Worm (Caenorhabditis elegans) whole organism, L4/young adult: Measurements from ENCODE around the gene K05F1.14.
"Not testable (repeated sequence)": the region's sequence is repeated elsewhere in the genome, so short reads cannot be mapped to it uniquely, and the experiment has no call there.

ENCODE experiments used
- W03F9.2 ChIP-seq: fragments of 150-350 bp; optimal IDR thresholded peaks from 2 replicates; lab custom pipeline; 2014; ENCODE audit warnings: missing biosample characterization, missing genetic modification characterization
- dao-5 ChIP-seq: sonication (generic microtip); optimal IDR thresholded peaks from 2 replicates; lab custom pipeline; 2016; ENCODE audit warnings: missing genotype, missing genetic modification characterization, moderate library complexity, missing compliant biosample characterization
- him-1 ChIP-seq: sonication (generic microtip); optimal IDR thresholded peaks from 2 replicates; lab custom pipeline; 2016; ENCODE audit warnings: missing genotype, missing genetic modification reagents, missing genetic modification characterization, missing compliant biosample characterization

K05F1.14 gene

DNA sequence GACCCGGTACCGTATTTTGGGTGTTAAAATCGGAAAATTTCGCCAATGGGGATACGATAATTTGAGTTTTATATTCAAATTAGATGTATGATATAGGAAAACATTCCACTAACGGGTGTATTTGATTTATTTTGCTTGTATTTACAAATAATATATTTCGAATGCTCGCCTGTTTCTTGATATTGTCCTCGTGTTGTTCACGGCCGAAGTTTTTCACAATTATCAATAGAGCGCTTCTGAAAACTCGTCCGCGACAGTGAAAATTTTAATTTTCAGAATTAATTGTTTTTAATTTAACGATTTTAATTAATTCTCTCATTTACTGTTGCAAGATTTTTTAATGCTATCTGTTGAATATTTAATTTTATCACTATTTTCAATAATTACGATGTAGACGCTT lies 27.3 kb upstream of the K05F1.14 start:
- TF ChIP-seq W03F9.2 = peak; percentile 61
- no peak for TF ChIP-seq dao-5 (tag; lab: Kevin White, UChicago)
- TF ChIP-seq him-1 = no peak

DNA sequence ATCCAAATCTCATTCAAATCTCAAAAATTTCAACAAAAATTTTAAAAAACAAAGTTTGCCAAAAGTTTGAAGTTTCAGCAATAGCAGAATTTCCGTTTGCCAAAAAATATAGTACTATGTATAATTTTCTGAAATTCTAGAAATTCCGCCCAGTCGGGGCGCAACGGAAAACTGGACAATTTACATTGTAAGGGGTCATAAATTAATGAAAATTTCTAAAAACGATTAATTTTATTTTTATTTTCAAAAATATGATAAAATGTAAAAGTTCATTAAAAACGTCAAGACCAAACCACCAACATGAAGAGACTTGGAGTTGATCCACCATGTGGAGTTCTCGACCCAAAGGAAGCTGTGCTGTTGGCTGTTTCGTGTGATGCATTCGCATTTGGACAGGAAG lies 25.9 kb upstream of the K05F1.14 start, which contains the start of gene ZK1248.4:
Gene ZK1248.4 (plus strand): TSS at position 301 of the 400 bp plus-strand sequence.
- TF ChIP-seq W03F9.2 (no peak), him-1 (no peak), dao-5 (tag; lab: Kevin White, UChicago) (no peak)

DNA sequence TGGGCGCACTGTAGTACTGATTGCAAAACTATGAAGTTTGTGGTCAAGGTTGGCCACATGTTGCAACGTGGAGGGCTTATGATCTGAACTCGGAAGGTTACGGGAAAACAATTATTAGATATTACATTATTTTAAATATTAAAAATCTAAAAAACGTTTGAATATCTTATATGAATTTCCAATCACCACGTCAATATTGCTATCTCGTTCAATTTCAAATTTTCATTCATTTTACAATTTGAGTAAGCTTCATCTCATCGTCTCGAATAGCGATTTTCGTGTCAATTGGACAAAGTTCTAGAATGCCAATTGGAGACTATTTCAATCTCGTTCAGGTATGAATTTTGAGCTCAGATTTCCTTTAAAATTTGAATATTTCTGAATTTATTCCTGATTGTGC lies 24.0 kb upstream of the K05F1.14 start, which contains the start of gene ZK1248.20:
Gene ZK1248.20 (plus strand): TSS at position 301 of the 400 bp plus-strand sequence.
- TF ChIP-seq him-1 (no peak), dao-5 (tag; lab: Kevin White, UChicago) (no peak), W03F9.2 (no peak)

DNA sequence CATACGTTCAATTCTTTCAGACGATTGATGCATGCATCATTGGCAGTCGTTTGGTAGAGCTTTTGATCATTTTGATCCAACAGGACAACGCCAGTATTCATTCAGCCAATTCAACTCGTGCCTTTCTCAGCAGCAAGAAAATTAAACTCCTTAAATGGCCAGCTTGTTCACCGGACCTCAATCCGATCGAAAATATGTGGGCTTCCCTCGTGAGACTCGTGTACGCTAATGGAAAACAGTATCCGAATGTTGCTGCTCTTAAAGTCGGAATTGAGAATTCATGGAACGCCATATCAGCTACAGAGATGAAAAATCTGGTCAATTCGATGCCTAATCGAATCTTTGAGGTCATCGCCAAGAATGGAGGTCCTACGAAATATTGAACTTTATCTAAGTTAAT lies 23.0 kb upstream of the K05F1.14 start, which contains the start of gene wago-5:
Gene wago-5 (minus strand): TSS at position 101 of the 400 bp plus-strand sequence.
- TF ChIP-seq him-1; W03F9.2; dao-5 (tag; lab: Kevin White, UChicago): not testable (repeated sequence)

DNA sequence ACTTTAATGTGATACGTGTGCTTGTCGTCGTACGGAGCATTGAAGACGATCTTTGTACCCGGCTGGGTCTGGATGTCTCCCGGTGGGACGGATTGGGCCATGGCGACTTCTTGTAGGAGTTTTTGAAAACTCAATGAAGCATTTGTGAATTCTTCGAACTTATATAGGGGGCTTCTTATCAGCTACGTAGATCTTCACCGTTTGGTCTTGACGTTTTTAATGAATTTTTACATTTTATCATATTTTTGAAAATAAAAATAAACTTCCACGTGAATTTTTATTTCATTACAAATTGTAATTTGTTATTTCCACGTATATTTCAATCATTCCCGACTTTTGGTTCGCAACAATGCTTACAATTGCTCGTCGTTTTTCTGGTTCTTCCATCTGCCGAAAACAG lies 17.8 kb upstream of the K05F1.14 start, which contains the start of the genes msp-64 and ZK1248.5:
Gene msp-64 (minus strand): TSS at position 101 of the 400 bp plus-strand sequence.
Gene ZK1248.5 (plus strand): TSS at position 285 of the 400 bp plus-strand sequence.
- TF ChIP-seq W03F9.2 (no peak), him-1 (no peak), dao-5 (tag; lab: Kevin White, UChicago) (no peak)

DNA sequence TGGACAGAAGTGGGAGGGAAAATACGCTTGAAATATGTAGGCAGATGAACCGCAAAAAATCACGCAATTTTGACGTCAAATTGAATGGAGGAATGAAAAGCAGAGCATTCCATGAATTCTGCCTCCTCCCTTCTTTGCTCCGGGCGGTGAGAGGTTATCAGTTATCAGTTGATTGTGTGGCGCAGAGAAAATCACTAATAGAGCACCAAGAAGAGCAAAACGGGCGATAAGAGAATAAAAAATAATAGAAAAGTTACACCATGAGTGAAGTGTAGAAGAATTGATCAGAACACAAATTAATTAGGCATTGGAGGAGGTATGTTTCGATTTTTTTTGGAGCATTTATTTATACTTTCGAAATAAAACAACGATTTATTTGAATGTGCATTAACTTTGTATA lies 14.2 kb upstream of the K05F1.14 start:
- TF ChIP-seq him-1 = no peak

DNA sequence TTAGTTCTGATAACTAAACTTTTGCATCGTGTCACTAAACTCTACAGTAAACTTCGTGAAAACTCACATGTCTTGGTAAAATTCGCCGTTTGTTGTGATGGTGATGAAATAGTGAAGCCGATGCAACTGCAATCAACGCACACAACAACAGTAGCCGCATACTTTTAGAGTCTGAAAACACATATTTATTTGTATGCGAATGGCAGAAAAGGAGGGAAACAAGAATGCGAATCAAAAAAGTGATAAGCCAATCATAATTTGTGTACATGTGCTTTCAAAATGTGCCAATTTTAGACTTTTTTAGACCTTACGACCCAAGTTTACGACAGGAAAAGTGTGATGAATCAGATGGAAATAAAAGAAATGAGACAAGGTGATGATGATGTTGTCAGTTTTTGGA lies 12.9 kb upstream of the K05F1.14 start, which contains the start of gene K05F1.10:
Gene K05F1.10 (minus strand): TSS at position 171 of the 400 bp plus-strand sequence.
- TF ChIP-seq dao-5 (tag; lab: Kevin White, UChicago) = no peak
- TF ChIP-seq W03F9.2 = no peak
- TF ChIP-seq him-1 = no peak

DNA sequence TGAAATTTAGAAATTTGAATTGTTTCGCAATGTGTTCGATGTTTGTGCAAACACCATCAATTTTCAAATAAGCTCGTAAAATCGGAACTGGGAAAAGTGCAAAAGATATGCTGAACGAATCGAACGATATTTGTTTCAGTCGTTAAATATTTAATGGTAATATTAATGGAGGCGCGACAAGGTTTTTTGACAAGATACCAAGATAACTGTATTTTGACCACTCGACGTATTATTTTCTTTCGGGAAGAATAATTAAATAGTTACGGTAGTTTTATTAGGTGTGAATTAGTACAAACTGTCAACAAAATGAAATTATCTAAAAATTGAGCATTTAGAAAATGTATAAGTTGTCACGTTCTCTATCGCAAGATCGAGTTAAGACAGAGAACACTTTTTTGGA lies 11.9 kb upstream of the K05F1.14 start:
- TF ChIP-seq dao-5 (tag; lab: Kevin White, UChicago) = no peak
- TF ChIP-seq him-1 = no peak
- no peak for TF ChIP-seq W03F9.2

DNA sequence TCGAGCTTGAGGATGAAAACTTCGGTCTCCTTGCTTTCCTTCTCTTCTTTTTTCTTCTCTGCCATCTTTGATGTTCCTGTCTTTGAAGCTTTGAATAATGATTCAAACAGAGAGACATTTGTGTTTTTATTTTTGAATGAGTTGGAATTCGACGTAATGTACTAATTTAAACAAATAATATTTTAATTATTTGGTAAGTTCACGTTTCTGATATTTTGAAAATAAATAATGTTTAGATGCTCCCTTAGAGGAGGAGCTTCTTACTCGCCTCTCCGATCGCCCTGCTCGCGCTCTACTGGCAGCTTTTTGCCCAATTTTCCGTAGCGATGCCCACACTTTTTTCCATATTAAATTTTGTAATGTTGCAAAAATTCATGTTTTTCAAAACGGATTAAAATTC lies 8.7 kb upstream of the K05F1.14 start, which contains the start of the genes K05F1.9 and K05F1.1:
Gene K05F1.9 (minus strand): TSS at position 101 of the 400 bp plus-strand sequence.
Gene K05F1.1 (plus strand): TSS at position 308 of the 400 bp plus-strand sequence.
- TF ChIP-seq him-1 = no peak
- TF ChIP-seq dao-5 (tag; lab: Kevin White, UChicago) = no peak
- TF ChIP-seq W03F9.2 = no peak

DNA sequence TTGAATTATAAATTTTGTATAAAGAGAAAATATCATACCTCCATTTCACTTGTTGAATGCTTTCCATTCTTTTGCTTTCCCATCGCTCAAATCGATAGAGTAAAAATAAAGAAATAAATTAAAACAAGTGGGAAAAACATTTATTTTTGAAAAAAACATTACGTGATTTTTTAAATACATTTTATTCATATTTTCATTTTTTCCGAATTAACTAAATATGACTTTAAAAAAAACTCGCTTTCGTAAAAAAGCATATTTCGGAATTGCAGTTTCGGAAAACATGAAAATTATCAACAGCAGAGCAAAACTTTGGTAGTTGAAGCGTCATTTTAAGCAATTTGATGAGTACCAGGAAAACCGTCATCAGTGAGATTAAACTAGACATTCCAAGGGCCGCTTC lies 7.2 kb upstream of the K05F1.14 start, which contains the start of gene K05F1.8:
Gene K05F1.8 (minus strand): TSS at position 101 of the 400 bp plus-strand sequence.
- no peak for TF ChIP-seq him-1
- TF ChIP-seq dao-5 (tag; lab: Kevin White, UChicago) = no peak
- no peak for TF ChIP-seq W03F9.2

DNA sequence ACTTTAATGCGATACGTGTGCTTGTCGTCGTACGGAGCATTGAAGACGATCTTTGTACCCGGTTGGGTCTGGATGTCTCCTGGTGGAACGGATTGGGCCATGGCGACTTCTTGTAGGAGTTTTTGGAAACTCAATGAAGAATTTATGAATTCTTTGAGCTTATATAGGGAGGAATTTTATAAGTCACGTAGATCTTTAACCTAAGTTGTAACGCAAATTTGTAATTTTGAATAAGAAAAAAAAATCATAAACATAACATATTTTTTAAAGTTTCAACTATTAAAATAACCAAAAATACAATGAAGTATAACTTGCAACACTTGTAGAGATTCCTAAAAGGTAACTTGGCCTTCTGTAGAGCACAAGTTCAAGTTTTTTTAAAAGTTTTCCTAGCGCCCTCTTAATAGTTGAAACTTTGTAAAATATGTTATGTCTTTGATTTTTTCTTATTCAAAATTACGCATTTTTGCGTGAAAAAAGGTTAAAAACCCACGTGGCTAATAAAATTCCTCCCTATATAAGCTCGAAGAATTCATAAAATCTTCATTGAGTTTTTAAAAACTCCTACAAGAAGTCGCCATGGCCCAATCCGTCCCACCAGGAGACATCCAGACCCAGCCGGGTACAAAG lies 5.1 kb upstream of the K05F1.14 start, which contains the start of the genes msp-63 and msp-142:
Gene msp-63 (minus strand): TSS at position 101 of the 630 bp plus-strand sequence.
Gene msp-142 (plus strand): TSS at position 580 of the 630 bp plus-strand sequence.
- TF ChIP-seq W03F9.2 = no peak
- TF ChIP-seq dao-5 (tag; lab: Kevin White, UChicago) = no peak
- no peak for TF ChIP-seq him-1

DNA sequence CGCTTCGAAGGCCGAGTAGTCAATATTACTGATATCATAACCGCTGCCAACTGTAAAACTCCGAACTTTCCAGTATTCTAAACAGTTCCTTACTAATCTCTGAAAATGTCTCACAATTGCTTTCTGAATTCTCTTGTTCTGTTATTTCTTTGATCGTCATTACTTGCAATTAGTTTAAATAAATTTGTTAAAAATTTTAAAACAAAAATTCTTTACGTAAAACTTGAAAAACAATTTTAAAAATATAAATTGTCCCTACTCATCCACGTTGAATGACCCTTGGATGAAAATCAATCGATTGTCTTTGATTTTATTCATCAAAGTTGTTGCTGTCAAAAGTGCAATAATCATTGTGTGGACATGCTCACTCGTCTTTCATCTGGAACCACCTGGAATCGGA lies 1.8 kb upstream of the K05F1.14 start, which contains the start of gene acdh-8:
Gene acdh-8 (plus strand): TSS at position 301 of the 400 bp plus-strand sequence.
- no peak for TF ChIP-seq W03F9.2
- TF ChIP-seq dao-5 (tag; lab: Kevin White, UChicago) = no peak
- no peak for TF ChIP-seq him-1

DNA sequence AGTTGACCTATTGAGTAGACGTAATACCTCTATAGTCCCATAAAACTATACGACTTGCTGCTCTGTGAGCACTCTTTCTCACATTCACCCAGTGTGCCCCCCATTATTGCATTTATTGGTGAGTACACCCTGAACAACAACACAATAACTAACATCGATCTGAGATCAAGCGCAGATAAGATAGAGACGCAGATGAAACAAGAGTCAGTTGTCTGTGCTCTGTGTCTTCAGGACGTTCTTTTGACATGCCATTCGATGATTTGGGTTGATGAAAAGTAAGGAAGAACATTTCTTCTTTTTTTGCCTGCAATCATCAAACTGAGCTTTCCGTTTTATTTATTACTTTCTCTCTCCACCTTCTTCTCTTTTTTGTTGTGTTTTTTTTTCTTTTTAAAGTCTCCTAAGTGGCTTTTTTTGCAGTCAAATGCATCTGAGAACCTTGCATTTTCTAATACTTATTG lies 2.0 kb downstream of the K05F1.14 start, which contains the start of gene lect-2:
Gene lect-2 (plus strand): TSS at position 411 of the 461 bp plus-strand sequence.
- TF ChIP-seq dao-5 (tag; lab: Kevin White, UChicago) (no peak), W03F9.2 (no peak), him-1 (no peak)

DNA sequence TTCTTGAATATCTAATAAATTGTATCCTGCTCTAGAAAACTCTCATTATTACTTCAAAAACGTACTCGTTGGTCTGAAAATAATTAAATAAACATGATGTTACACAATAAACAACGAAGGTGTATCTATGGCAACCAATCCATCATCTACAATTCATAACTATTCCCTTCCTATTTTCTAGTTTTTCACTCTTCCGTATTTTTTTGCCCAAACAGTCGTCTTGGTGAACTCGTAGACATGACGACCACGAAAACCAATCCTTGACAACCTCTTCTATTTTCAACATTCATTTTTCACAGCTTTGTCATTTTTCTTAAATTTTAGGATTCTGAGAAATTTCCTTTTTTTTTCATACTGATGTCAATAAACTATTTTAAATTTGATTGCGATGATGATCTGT lies 3.6 kb downstream of the K05F1.14 start, which contains the start of gene K05F1.13:
Gene K05F1.13 (plus strand): TSS at position 301 of the 400 bp plus-strand sequence.
- TF ChIP-seq dao-5 (tag; lab: Kevin White, UChicago) (no peak), him-1 (no peak)

DNA sequence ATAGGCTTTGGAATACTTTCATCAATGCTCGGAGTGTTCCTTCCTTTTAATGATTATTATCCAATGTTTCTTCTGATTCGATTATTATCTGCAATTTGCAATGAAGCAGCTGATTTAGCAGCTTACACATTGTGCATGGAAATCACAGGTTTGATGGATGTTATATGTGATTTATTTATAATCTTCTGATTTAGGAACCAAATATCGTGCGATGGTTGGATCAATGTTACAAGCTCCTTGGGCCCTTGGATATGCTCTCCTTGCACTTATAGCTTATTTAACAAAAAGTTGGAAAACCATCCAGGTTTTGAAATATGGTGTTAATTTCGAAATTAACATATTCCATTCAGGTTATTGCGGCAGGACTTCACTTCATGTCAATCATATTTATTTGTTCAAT lies 6.9 kb downstream of the K05F1.14 start:
- no peak for TF ChIP-seq dao-5 (tag; lab: Kevin White, UChicago)
- TF ChIP-seq W03F9.2 = no peak
- TF ChIP-seq him-1 = no peak
